Fruit fly (Drosophila melanogaster) whole organism, embryonic: Measurements from ENCODE around the gene Tim17a2.
A peak's percentile ranks its signal among the peaks of the same experiment; 100 is the strongest.

Experiments used
- Antp ChIP-seq: fragments of 200-800 bp; sonication (Bioruptor generic); optimal IDR thresholded peaks from 3 replicates; lab custom pipeline; 2016; ENCODE audit warnings: missing biosample characterization, missing genetic modification characterization
- Awh ChIP-seq: fragments of 200-800 bp; sonication (Bioruptor generic); IDR thresholded peaks from 2 replicates; pipeline ENCODE4, ENCODE4 v1.3.6; 2022; ENCODE audit warnings: missing biosample characterization, missing genetic modification characterization
- BEAF-32 ChIP-seq: fragments of 200-800 bp; sonication (Bioruptor generic); optimal IDR thresholded peaks from 3 replicates; lab custom pipeline; 2017; ENCODE audit warnings: missing biosample characterization, missing genetic modification characterization, mild to moderate bottlenecking, moderate library complexity, missing genetic modification reagents
- CG11093 ChIP-seq: fragments of 200-800 bp; sonication (Bioruptor generic); IDR thresholded peaks from 3 replicates; pipeline ENCODE4 v1.3.6; 2022; ENCODE audit warnings: missing biosample characterization, missing genetic modification characterization
- CG11504 ChIP-seq: fragments of 200-800 bp; sonication (Bioruptor generic); optimal IDR thresholded peaks from 3 replicates; lab custom pipeline; 2019; ENCODE audit warnings: missing biosample characterization, mild to moderate bottlenecking, missing genetic modification characterization, moderate library complexity
- CG12071 ChIP-seq: fragments of 200-800 bp; sonication (Bioruptor generic); optimal IDR thresholded peaks from 3 replicates; lab custom pipeline; 2018; ENCODE audit warnings: missing biosample characterization, mild to moderate bottlenecking, missing genetic modification characterization
- CG13287 ChIP-seq: fragments of 200-800 bp; sonication (Bioruptor generic); IDR thresholded peaks from 2 replicates; pipeline ENCODE4 v1.3.6; 2022; ENCODE audit warnings: missing biosample characterization, missing genetic modification characterization; ENCODE audit not compliant: partially characterized antibody
- CG15073 ChIP-seq: fragments of 200-800 bp; sonication (Bioruptor generic); optimal IDR thresholded peaks from 2 replicates; lab custom pipeline; 2016; ENCODE audit warnings: missing biosample characterization, missing genetic modification characterization
- CG17328 ChIP-seq: fragments of 200-800 bp; sonication (Bioruptor generic); IDR thresholded peaks from 2 replicates; pipeline ENCODE4 v1.3.6; 2022; ENCODE audit warnings: missing biosample characterization, missing genetic modification characterization
- CG17385 ChIP-seq: fragments of 200-800 bp; sonication (Bioruptor generic); optimal IDR thresholded peaks from 3 replicates; lab custom pipeline; 2018; ENCODE audit warnings: missing biosample characterization, mild to moderate bottlenecking, missing genetic modification characterization
- CG18599 ChIP-seq: fragments of 200-800 bp; sonication (Bioruptor generic); optimal IDR thresholded peaks from 3 replicates; lab custom pipeline; 2017; ENCODE audit warnings: missing biosample characterization, missing genetic modification characterization, mild to moderate bottlenecking, moderate library complexity, missing genetic modification reagents
- CG2199 ChIP-seq: fragments of 200-800 bp; sonication (Bioruptor generic); IDR thresholded peaks from 3 replicates; pipeline ENCODE4 v1.3.6; 2022; ENCODE audit warnings: missing biosample characterization, missing genetic modification characterization
- CG32772 ChIP-seq: fragments of 200-800 bp; sonication (Bioruptor generic); IDR thresholded peaks from 2 replicates; pipeline ENCODE4 v1.3.6; 2022; ENCODE audit warnings: missing biosample characterization, missing genetic modification characterization
- CG34422 ChIP-seq: fragments of 200-800 bp; sonication (Bioruptor generic); IDR thresholded peaks from 3 replicates; pipeline ENCODE4 v1.3.6; 2022; ENCODE audit warnings: missing biosample characterization, missing genetic modification characterization
- CG3726 ChIP-seq: fragments of 200-800 bp; sonication (Bioruptor generic); IDR thresholded peaks from 3 replicates; pipeline ENCODE4, ENCODE4 v1.3.6; 2022; ENCODE audit warnings: missing biosample characterization, missing genetic modification characterization
- CG4282 ChIP-seq: fragments of 200-800 bp; sonication (Bioruptor generic); optimal IDR thresholded peaks from 2 replicates; lab custom pipeline; 2016; ENCODE audit warnings: missing biosample characterization, missing genetic modification characterization
- CG4820 ChIP-seq: fragments of 200-800 bp; sonication (Bioruptor generic); optimal IDR thresholded peaks from 3 replicates; lab custom pipeline; 2016; ENCODE audit warnings: missing biosample characterization, missing genetic modification characterization
- CG6175 ChIP-seq: fragments of 200-800 bp; sonication (Bioruptor generic); IDR thresholded peaks from 3 replicates; pipeline ENCODE4 v1.3.6; 2022; ENCODE audit warnings: missing biosample characterization, missing genetic modification characterization
- CG7987 ChIP-seq: fragments of 200-800 bp; sonication (Bioruptor generic); optimal IDR thresholded peaks from 2 replicates; lab custom pipeline; 2018; ENCODE audit warnings: missing biosample characterization, mild to moderate bottlenecking, missing genetic modification characterization, moderate library complexity
- Dad ChIP-seq: fragments of 200-800 bp; sonication (Bioruptor generic); optimal IDR thresholded peaks from 3 replicates; lab custom pipeline; 2016; ENCODE audit warnings: missing biosample characterization, missing genetic modification characterization
- Max ChIP-seq: fragments of 200-800 bp; sonication (Bioruptor generic); optimal IDR thresholded peaks from 2 replicates; lab custom pipeline; 2016; ENCODE audit warnings: missing biosample characterization, mild to moderate bottlenecking, missing genetic modification characterization
- Med ChIP-seq: fragments of 200-800 bp; sonication (Bioruptor generic); peaks from one replicate; lab custom pipeline; 2016; ENCODE audit warnings: missing biosample characterization, missing genetic modification characterization, mild to moderate bottlenecking, inconsistent platforms, moderate library complexity
- Nf-YC ChIP-seq: fragments of 200-800 bp; optimal IDR thresholded peaks from 3 replicates; lab custom pipeline; 2019; ENCODE audit warnings: missing biosample characterization, mild to moderate bottlenecking, missing genetic modification characterization, moderate library complexity
- Oli ChIP-seq: fragments of 200-800 bp; sonication (Bioruptor generic); optimal IDR thresholded peaks from 2 replicates; lab custom pipeline; 2018; ENCODE audit warnings: missing biosample characterization, mild to moderate bottlenecking, missing genetic modification characterization, moderate library complexity
- Trl ChIP-seq, 3 experiments: fragments of >200 bp in 2 of 3; fragments of 200-800 bp in 1 of 3; sonication (Bioruptor generic) in 1 of 3; optimal IDR thresholded peaks; 2 replicates in 1 of 3; 3 replicates in 2 of 3; lab custom pipeline; 2016 to 2017; ENCODE audit warnings: missing biosample characterization in 1 of 3, missing genetic modification characterization in 1 of 3
- al ChIP-seq: fragments of 200-800 bp; sonication (Bioruptor generic); IDR thresholded peaks from 2 replicates; pipeline ENCODE4 v1.3.6; 2022; ENCODE audit warnings: missing biosample characterization, missing genetic modification characterization
- amos ChIP-seq: fragments of 200-800 bp; sonication (Bioruptor generic); IDR thresholded peaks from 2 replicates; pipeline ENCODE4 v1.3.6; 2022; ENCODE audit warnings: missing biosample characterization, missing genetic modification characterization; ENCODE audit not compliant: partially characterized antibody
- bcd ChIP-seq: fragments of 200-800 bp; sonication (Bioruptor generic); optimal IDR thresholded peaks from 2 replicates; lab custom pipeline; 2017; ENCODE audit warnings: missing biosample characterization, mild to moderate bottlenecking, missing genetic modification characterization
- cas ChIP-seq: fragments of 200-800 bp; sonication (Bioruptor generic); IDR thresholded peaks from 2 replicates; pipeline ENCODE4 v1.3.6; 2022; ENCODE audit warnings: missing biosample characterization, missing genetic modification characterization
- caup ChIP-seq: fragments of 200-800 bp; sonication (Bioruptor generic); optimal IDR thresholded peaks from 3 replicates; lab custom pipeline; 2017; ENCODE audit warnings: missing biosample characterization, mild to moderate bottlenecking, missing genetic modification characterization, moderate library complexity; ENCODE audit not compliant: severe bottlenecking
- chinmo ChIP-seq: fragments of 200-800 bp; sonication (Bioruptor generic); IDR thresholded peaks from 4 replicates; pipeline ENCODE4 v1.3.6; 2022; ENCODE audit warnings: missing biosample characterization, missing genetic modification characterization; ENCODE audit not compliant: partially characterized antibody
- dysf ChIP-seq: fragments of 200-800 bp; sonication (Bioruptor generic); IDR thresholded peaks from 3 replicates; pipeline ENCODE4 v1.3.6; 2022; ENCODE audit warnings: missing biosample characterization, missing genetic modification characterization
- ftz-f1 ChIP-seq: fragments of 200-800 bp; sonication (Bioruptor generic); optimal IDR thresholded peaks from 2 replicates; lab custom pipeline; 2016; ENCODE audit warnings: missing biosample characterization, missing genetic modification characterization
- lab ChIP-seq: fragments of 200-800 bp; sonication (Bioruptor generic); optimal IDR thresholded peaks from 3 replicates; lab custom pipeline; 2017; ENCODE audit warnings: missing biosample characterization, missing genetic modification characterization, mild to moderate bottlenecking, moderate library complexity, missing genetic modification reagents
- nau ChIP-seq: fragments of 200-800 bp; sonication (Bioruptor generic); optimal IDR thresholded peaks from 3 replicates; lab custom pipeline; 2017; ENCODE audit warnings: missing biosample characterization, mild to moderate bottlenecking, missing genetic modification characterization, missing genetic modification reagents
- prd ChIP-seq, 3 experiments: fragments of >200 bp in 2 of 3; fragments of 200-800 bp in 1 of 3; sonication (Bioruptor generic) in 1 of 3; optimal IDR thresholded peaks in 2 of 3; IDR thresholded peaks in 1 of 3; 2 replicates in 2 of 3; 3 replicates in 1 of 3; pipeline versions ENCODE4 v1.3.6 to Lab custom; 2017 to 2022; ENCODE audit warnings: missing biosample characterization in 1 of 3, missing genetic modification characterization in 1 of 3
- run ChIP-seq: fragments of 200-800 bp; sonication (Bioruptor generic); optimal IDR thresholded peaks from 3 replicates; lab custom pipeline; 2018; ENCODE audit warnings: missing biosample characterization, mild to moderate bottlenecking, missing genetic modification characterization
- sens ChIP-seq: fragments of 200-800 bp; sonication (Bioruptor generic); peaks from one replicate; lab custom pipeline; 2016; ENCODE audit warnings: missing biosample characterization, missing genetic modification characterization
- so ChIP-seq: fragments of 200-800 bp; sonication (Bioruptor generic); IDR thresholded peaks from 3 replicates; pipeline ENCODE4 v1.3.6; 2022; ENCODE audit warnings: missing biosample characterization, missing genetic modification characterization
- sug ChIP-seq: fragments of 200-800 bp; optimal IDR thresholded peaks from 2 replicates; lab custom pipeline; 2019; ENCODE audit warnings: missing biosample characterization, mild to moderate bottlenecking, missing genetic modification characterization, moderate library complexity
- vvl ChIP-seq: fragments of 200-800 bp; sonication (Bioruptor generic); IDR thresholded peaks from 2 replicates; pipeline ENCODE4 v1.3.6; 2022; ENCODE audit warnings: missing biosample characterization, missing genetic modification characterization
- wek ChIP-seq: fragments of 200-800 bp; sonication (Bioruptor generic); optimal IDR thresholded peaks from 3 replicates; lab custom pipeline; 2018; ENCODE audit warnings: missing biosample characterization, mild to moderate bottlenecking, missing genetic modification characterization, moderate library complexity
- zfh1 ChIP-seq: fragments of 200-800 bp; sonication (Bioruptor generic); IDR thresholded peaks from 3 replicates; pipeline ENCODE4 v1.3.6; 2022; ENCODE audit warnings: missing biosample characterization, missing genetic modification characterization

Tim17a2 gene

dm6 chr3R:5286918-5287636 lies 24.6 kb upstream of the Tim17a2 start (continued):
- TF ChIP-seq vvl (GFP tag; lab: Robert Waterston, UW), result peak; percentile 18; the same call in 1 of the 2 replicates
- peak; percentile 0 for TF ChIP-seq CG12071
- peak; percentile 84; the same call in 2 of the 4 replicates for TF ChIP-seq chinmo (GFP tag; lab: Robert Waterston, UW)
- TF ChIP-seq Trl (optimal IDR thresholded peaks at IDR 0.05; lab: Kevin White, UChicago), result peak in 1 of 2 experiments; percentile 28
- TF ChIP-seq Trl (GFP tag; optimal IDR thresholded peaks at IDR 0.05; lab: Kevin White, UChicago), result no peak
- peak; percentile 22 for TF ChIP-seq caup (GFP tag; lab: Kevin White, UChicago)
- TF ChIP-seq CG4820 (GFP tag; lab: Kevin White, UChicago), result no peak
- TF ChIP-seq CG18599 (GFP tag; lab: Kevin White, UChicago), result peak; percentile 27
- TF ChIP-seq Dad, result peak; percentile 14
- TF ChIP-seq Oli (tag; lab: Kevin White, UChicago), result no peak
- TF ChIP-seq CG34422, result 0 out of 3 replicates have a peak, but pooled peaks have one; percentile 25
- peak; percentile 17; the same call in 1 of the 2 replicates for TF ChIP-seq CG13287 (GFP tag; lab: Robert Waterston, UW)
- 0 out of 3 replicates have a peak, but pooled peaks have one; percentile 37 for TF ChIP-seq dysf (GFP tag; lab: Robert Waterston, UW)
- TF ChIP-seq sens, result peak; percentile 52
- TF ChIP-seq CG17328 (GFP tag; lab: Robert Waterston, UW), result peak; percentile 39; the same call in 1 of the 2 replicates
- no peak for TF ChIP-seq CG11093 (GFP tag; lab: Robert Waterston, UW)
- TF ChIP-seq so (GFP tag; lab: Robert Waterston, UW), result 0 out of 3 replicates have a peak, but pooled peaks have one; percentile 32
- peak; percentile 20; the same call in 1 of the 2 replicates for TF ChIP-seq amos (GFP tag; lab: Robert Waterston, UW)
- TF ChIP-seq CG17385 (GFP tag; lab: Kevin White, UChicago), result peak; percentile 53
- peak; percentile 78 for TF ChIP-seq Med
- TF ChIP-seq sug (tag; lab: Kevin White, UChicago), result peak; percentile 42
- peak; percentile 96 for TF ChIP-seq CG15073 (GFP tag; lab: Kevin White, UChicago)
- peak; percentile 23; the same call in 1 of the 3 replicates for TF ChIP-seq zfh1
- TF ChIP-seq CG3726 (GFP tag; lab: Robert Waterston, UW), result peak; percentile 41; the same call in 1 of the 3 replicates
- TF ChIP-seq Nf-YC, result peak; percentile 16
- TF ChIP-seq CG7987 (GFP tag; lab: Kevin White, UChicago), result no peak
- peak; percentile 17 for TF ChIP-seq nau (GFP tag; lab: Kevin White, UChicago)
- TF ChIP-seq CG4282 (GFP tag; lab: Kevin White, UChicago), result no peak
- TF ChIP-seq lab (GFP tag; lab: Kevin White, UChicago), result peak; percentile 35
- TF ChIP-seq Max (GFP tag; lab: Kevin White, UChicago), result peak; percentile 10
- no peak; the same call in 2 of the 3 replicates for TF ChIP-seq CG2199 (GFP tag; lab: Robert Waterston, UW)
- TF ChIP-seq bcd, result no peak
- TF ChIP-seq Antp, result no peak
- TF ChIP-seq wek, result no peak
- peak; percentile 74 for TF ChIP-seq CG11504 (tag; lab: Kevin White, UChicago)
- TF ChIP-seq CG6175 (GFP tag; lab: Robert Waterston, UW), result peak; percentile 77; the same call in 2 of the 3 replicates
- TF ChIP-seq prd (optimal IDR thresholded peaks at IDR 0.05; lab: Kevin White, UChicago), result no peak
- TF ChIP-seq prd (GFP tag; IDR thresholded peaks at IDR 0.05; lab: Robert Waterston, UW), result 0 out of 3 replicates have a peak, but pooled peaks have one; percentile 4
- TF ChIP-seq cas, result no peak
- no peak for TF ChIP-seq ftz-f1 (GFP tag; lab: Kevin White, UChicago)
- no peak for TF ChIP-seq BEAF-32 (GFP tag; lab: Kevin White, UChicago)
- no peak for TF ChIP-seq run
- no peak for TF ChIP-seq CG32772 (GFP tag; lab: Robert Waterston, UW)
- TF ChIP-seq al (GFP tag; lab: Robert Waterston, UW), result peak; percentile 34; the same call in 1 of the 2 replicates
- peak; percentile 23; the same call in 1 of the 2 replicates for TF ChIP-seq Awh (GFP tag; lab: Robert Waterston, UW)
